Worm (Caenorhabditis elegans) whole organism, L1 larva: ENCODE measurements around the gene C46F2.1.

Experiments used
- C34B4.2 ChIP-seq: sonication (generic microtip); optimal IDR thresholded peaks from 2 replicates; lab custom pipeline; 2017; ENCODE audit warnings: mild to moderate bottlenecking, missing genetic modification characterization, missing compliant biosample characterization
- F16B12.6 ChIP-seq: fragments of 150-350 bp; optimal IDR thresholded peaks from 2 replicates; lab custom pipeline; 2014; ENCODE audit warnings: missing biosample characterization, missing genetic modification characterization
- alr-1 ChIP-seq: fragments of 200-800 bp; sonication (Bioruptor generic); optimal IDR thresholded peaks from 2 replicates; lab custom pipeline; 2018; ENCODE audit warnings: borderline replicate concordance, mild to moderate bottlenecking, missing genetic modification characterization, missing compliant biosample characterization
- ceh-63 ChIP-seq: fragments of 200-800 bp; sonication (Bioruptor generic); optimal IDR thresholded peaks from 2 replicates; lab custom pipeline; 2018; ENCODE audit warnings: mild to moderate bottlenecking, missing genetic modification characterization, missing compliant biosample characterization
- ceh-82 ChIP-seq, 3 experiments: fragments of 150-350 bp in 1 of 3; sonication (generic microtip) in 2 of 3; optimal IDR thresholded peaks; 2 replicates each; lab custom pipeline; 2014 to 2017; ENCODE audit warnings: missing biosample characterization in 3 of 3, missing genetic modification characterization in 3 of 3
- dpl-1 ChIP-seq, 3 experiments: fragments of 150-350 bp in 2 of 3; sonication (generic microtip) in 1 of 3; optimal IDR thresholded peaks; 2 replicates each; lab custom pipeline; 2014 to 2017; ENCODE audit warnings: missing biosample characterization in 3 of 3, missing genetic modification characterization in 3 of 3, missing genetic modification reagents in 3 of 3
- efl-1 ChIP-seq, 4 experiments: fragments of 150-350 bp; optimal IDR thresholded peaks in 3 of 4; peaks in 1 of 4; 1 replicate in 1 of 4; 2 replicates in 3 of 4; lab custom pipeline; 2014; ENCODE audit warnings: missing biosample characterization in 2 of 4, missing genetic modification characterization in 2 of 4, missing genetic modification reagents in 2 of 4
- elt-2 ChIP-seq: sonication (generic microtip); optimal IDR thresholded peaks from 2 replicates; lab custom pipeline; 2016; ENCODE audit warnings: missing genetic modification characterization, mild to moderate bottlenecking, inconsistent platforms, missing compliant biosample characterization, missing genetic modification reagents
- ets-5 ChIP-seq: fragments of 200-800 bp; sonication (Bioruptor generic); IDR thresholded peaks from 2 replicates; pipeline ENCODE4 v1.3.6; 2022; ENCODE audit warnings: missing genetic modification characterization, missing compliant biosample characterization
- fkh-4 ChIP-seq: sonication (generic microtip); optimal IDR thresholded peaks from 2 replicates; lab custom pipeline; 2016; ENCODE audit warnings: missing compliant biosample characterization, missing genetic modification characterization, borderline replicate concordance
- fkh-8 ChIP-seq: sonication (generic microtip); optimal IDR thresholded peaks from 2 replicates; lab custom pipeline; 2016; ENCODE audit warnings: mild to moderate bottlenecking, missing genetic modification characterization, missing compliant biosample characterization
- irx-1 ChIP-seq: sonication (generic microtip); optimal IDR thresholded peaks from 2 replicates; lab custom pipeline; 2016; ENCODE audit warnings: missing genetic modification characterization, missing compliant biosample characterization
- jun-1 ChIP-seq: fragments of 150-350 bp; optimal IDR thresholded peaks from 2 replicates; lab custom pipeline; 2014; ENCODE audit warnings: missing biosample characterization, missing genetic modification reagents, missing genetic modification characterization
- lin-14 ChIP-seq: fragments of 200-800 bp; sonication (Bioruptor generic); optimal IDR thresholded peaks from 2 replicates; lab custom pipeline; 2018; ENCODE audit warnings: mild to moderate bottlenecking, missing genetic modification characterization, moderate library complexity, missing compliant biosample characterization
- lin-15B ChIP-seq: fragments of 150-350 bp; sonication (generic microtip); optimal IDR thresholded peaks from 3 replicates; lab custom pipeline; 2014; ENCODE audit warnings: missing biosample characterization, missing genetic modification characterization
- lin-35 ChIP-seq, 2 experiments: fragments of 150-350 bp; optimal IDR thresholded peaks; 2 replicates each; lab custom pipeline; 2014; ENCODE audit warnings: missing biosample characterization in 2 of 2, missing genetic modification characterization in 2 of 2, missing genetic modification reagents in 2 of 2
- lsy-2 ChIP-seq, 2 experiments: fragments of 150-350 bp; optimal IDR thresholded peaks; 2 replicates each; lab custom pipeline; 2014; ENCODE audit warnings: missing biosample characterization in 2 of 2, missing genetic modification characterization in 2 of 2
- mab-9 ChIP-seq: fragments of 200-800 bp; sonication (Bioruptor generic); IDR thresholded peaks from 2 replicates; pipeline ENCODE4 v1.3.6; 2022; ENCODE audit warnings: missing genetic modification reagents, missing genetic modification characterization, missing compliant biosample characterization
- mdl-1 ChIP-seq, 2 experiments: fragments of 150-350 bp; optimal IDR thresholded peaks; 2 replicates each; lab custom pipeline; 2014 to 2017; ENCODE audit warnings: missing biosample characterization in 2 of 2, missing genetic modification characterization in 2 of 2, inconsistent platforms in 1 of 2
- mep-1 ChIP-seq: fragments of 150-350 bp; optimal IDR thresholded peaks from 2 replicates; lab custom pipeline; 2014; ENCODE audit warnings: missing biosample characterization, missing genetic modification characterization
- nhr-12 ChIP-seq: sonication (generic microtip); optimal IDR thresholded peaks from 2 replicates; lab custom pipeline; 2017; ENCODE audit warnings: missing biosample characterization, missing genetic modification characterization
- nhr-19 ChIP-seq: fragments of 200-800 bp; sonication (Bioruptor generic); conservative IDR thresholded peaks from 2 replicates; pipeline ENCODE4 v1.3.6; 2022; ENCODE audit warnings: missing genetic modification characterization, missing compliant biosample characterization
- nhr-20 ChIP-seq: sonication (generic microtip); optimal IDR thresholded peaks from 2 replicates; lab custom pipeline; 2016; ENCODE audit warnings: mild to moderate bottlenecking, missing genetic modification characterization, missing compliant biosample characterization
- nhr-28 ChIP-seq: fragments of 150-350 bp; optimal IDR thresholded peaks from 2 replicates; lab custom pipeline; 2014; ENCODE audit warnings: missing biosample characterization, missing genetic modification characterization
- nhr-47 ChIP-seq: sonication (generic microtip); optimal IDR thresholded peaks from 2 replicates; lab custom pipeline; 2016; ENCODE audit warnings: mild to moderate bottlenecking, missing genetic modification characterization, moderate library complexity, missing compliant biosample characterization
- nhr-71 ChIP-seq: sonication (generic microtip); optimal IDR thresholded peaks from 2 replicates; lab custom pipeline; 2016; ENCODE audit warnings: mild to moderate bottlenecking, missing genetic modification characterization, moderate library complexity, missing compliant biosample characterization
- nhr-76 ChIP-seq: sonication (generic microtip); optimal IDR thresholded peaks from 2 replicates; lab custom pipeline; 2017; ENCODE audit warnings: missing biosample characterization, missing genetic modification characterization
- nhr-77 ChIP-seq: fragments of 150-350 bp; optimal IDR thresholded peaks from 2 replicates; lab custom pipeline; 2014; ENCODE audit warnings: missing biosample characterization, missing genetic modification characterization
- nhr-84 ChIP-seq: sonication (generic microtip); optimal IDR thresholded peaks from 2 replicates; lab custom pipeline; 2017; ENCODE audit warnings: missing biosample characterization, missing genetic modification characterization
- nhr-85 ChIP-seq: sonication (generic microtip); peaks from one replicate; lab custom pipeline; 2016; ENCODE audit warnings: missing genetic modification characterization, inconsistent platforms, missing compliant biosample characterization
- nhr-90 ChIP-seq: sonication (generic microtip); optimal IDR thresholded peaks from 2 replicates; lab custom pipeline; 2016; ENCODE audit warnings: mild to moderate bottlenecking, missing genetic modification characterization, missing compliant biosample characterization; ENCODE audit not compliant: poor library complexity
- pag-3 ChIP-seq: sonication (generic microtip); optimal IDR thresholded peaks from 2 replicates; lab custom pipeline; 2017; ENCODE audit warnings: missing genetic modification characterization, mild to moderate bottlenecking, missing compliant biosample characterization, antibody characterized with exemption, borderline replicate concordance; ENCODE audit not compliant: insufficient read depth
- rnt-1 ChIP-seq: sonication (generic microtip); optimal IDR thresholded peaks from 2 replicates; lab custom pipeline; 2016; ENCODE audit warnings: mild to moderate bottlenecking, missing genetic modification characterization, moderate library complexity, missing compliant biosample characterization
- skn-1 ChIP-seq: fragments of 150-350 bp; optimal IDR thresholded peaks from 2 replicates; lab custom pipeline; 2014; ENCODE audit warnings: missing biosample characterization, missing genetic modification characterization
- snu-23 ChIP-seq: sonication (generic microtip); optimal IDR thresholded peaks from 2 replicates; lab custom pipeline; 2016; ENCODE audit warnings: missing genetic modification characterization, missing compliant biosample characterization
- sptf-1 ChIP-seq: fragments of 150-350 bp; optimal IDR thresholded peaks from 2 replicates; lab custom pipeline; 2014; ENCODE audit warnings: missing biosample characterization, missing genetic modification characterization
- swsn-7 ChIP-seq: sonication (generic microtip); optimal IDR thresholded peaks from 2 replicates; lab custom pipeline; 2016; ENCODE audit warnings: missing genetic modification characterization, missing compliant biosample characterization
- unc-86 ChIP-seq: sonication (generic microtip); optimal IDR thresholded peaks from 2 replicates; lab custom pipeline; 2016; ENCODE audit warnings: missing genetic modification characterization, missing compliant biosample characterization
- unc-98 ChIP-seq: fragments of 200-800 bp; sonication (Bioruptor generic); IDR thresholded peaks from 2 replicates; pipeline ENCODE4 v1.3.6; 2022; ENCODE audit warnings: missing genetic modification characterization, missing compliant biosample characterization
- xbp-1 ChIP-seq: sonication (generic microtip); optimal IDR thresholded peaks from 2 replicates; lab custom pipeline; 2016; ENCODE audit warnings: missing genetic modification characterization, missing compliant biosample characterization
- ztf-11 ChIP-seq, 2 experiments: sonication (generic microtip); optimal IDR thresholded peaks; 2 replicates each; lab custom pipeline; 2016 to 2017; ENCODE audit warnings: missing genetic modification characterization in 2 of 2, missing biosample characterization in 1 of 2, missing compliant biosample characterization in 1 of 2

The C46F2.1 gene

ce11 chrX:8107921-8108320 is 30.1 kb downstream of the C46F2.1 start, which contains the start of gene K07E3.9:
Gene K07E3.9 (plus strand): TSS chrX:8108221.
- TF ChIP-seq unc-86 (tag; lab: Kevin White, UChicago), result no peak
- no peak for TF ChIP-seq nhr-84
- no peak for TF ChIP-seq nhr-12
- no peak for TF ChIP-seq jun-1
- TF ChIP-seq mab-9 (GFP tag; lab: Robert Waterston, UW), result no peak
- TF ChIP-seq, all 84 proteins: peak for 0

ce11 chrX:8109531-8109930 is 31.7 kb downstream of the C46F2.1 start:
- TF ChIP-seq ztf-11 (tag; optimal IDR thresholded peaks at IDR 0.05; lab: Kevin White, UChicago) (no peak), lsy-2 (tag; optimal IDR thresholded peaks at IDR 0.05; lab: Kevin White, UChicago) (peak; percentile 21 to 44), unc-98 (GFP tag; lab: Robert Waterston, UW) (no peak), F16B12.6 (tag; lab: Kevin White, UChicago) (peak; percentile 90), fkh-4 (tag; lab: Kevin White, UChicago) (no peak), xbp-1 (peak; percentile 16), efl-1 (optimal IDR thresholded peaks at IDR 0.05; lab: Kevin White, UChicago) (peak in 1 of 2 experiments; percentile 18), efl-1 (GFP tag; optimal IDR thresholded peaks at IDR 0.05 in 1 of 2; lab: Kevin White, UChicago) (peak; percentile 55 to 76), lin-14 (GFP tag; lab: Kevin White, UChicago) (peak; percentile 52), nhr-20 (peak; percentile 27), dpl-1 (GFP tag; optimal IDR thresholded peaks at IDR 0.05; lab: Kevin White, UChicago) (peak in 1 of 3 experiments; percentile 47), ceh-63 (no peak), ets-5 (GFP tag; lab: Robert Waterston, UW) (no peak), rnt-1 (tag; lab: Kevin White, UChicago) (peak; percentile 58), sptf-1 (no peak), mep-1 (tag; lab: Kevin White, UChicago) (peak; percentile 70), snu-23 (peak; percentile 51), irx-1 (tag; lab: Kevin White, UChicago) (peak; percentile 2), nhr-77 (no peak), nhr-47 (tag; lab: Kevin White, UChicago) (peak; percentile 49), lin-15B (tag; lab: Kevin White, UChicago) (no peak), C34B4.2 (tag; lab: Kevin White, UChicago) (no peak), swsn-7 (tag; lab: Kevin White, UChicago) (peak; percentile 28), alr-1 (tag; lab: Kevin White, UChicago) (no peak), lin-35 (GFP tag; optimal IDR thresholded peaks at IDR 0.05; lab: Kevin White, UChicago) (peak in 1 of 2 experiments; percentile 27), nhr-28 (tag; lab: Kevin White, UChicago) (no peak), mdl-1 (tag; optimal IDR thresholded peaks at IDR 0.05; lab: Kevin White, UChicago) (peak in 1 of 2 experiments; percentile 33), nhr-90 (tag; lab: Kevin White, UChicago) (peak; percentile 8), mab-9 (GFP tag; lab: Robert Waterston, UW) (no peak), nhr-71 (tag; lab: Kevin White, UChicago) (peak; percentile 40), nhr-19 (0 out of 2 replicates have a peak, but pooled peaks have one; percentile 17), pag-3 (tag; lab: Kevin White, UChicago) (no peak), nhr-76 (tag; lab: Kevin White, UChicago) (no peak), skn-1 (tag; lab: Kevin White, UChicago) (peak; percentile 31), elt-2 (tag; lab: Kevin White, UChicago) (no peak), fkh-8 (tag; lab: Kevin White, UChicago) (no peak)

ce11 chrX:8110193-8110592 is 32.3 kb downstream of the C46F2.1 start, which contains the start of gene K07E3.1:
Gene K07E3.1 (plus strand): TSS chrX:8110439.
- TF ChIP-seq ceh-82 (tag; optimal IDR thresholded peaks at IDR 0.05; lab: Kevin White, UChicago) (no peak), nhr-85 (tag; lab: Kevin White, UChicago) (peak; percentile 72)
